Worm (Caenorhabditis elegans): Measurements from ENCODE around the gene M01B2.12.

DNA sequence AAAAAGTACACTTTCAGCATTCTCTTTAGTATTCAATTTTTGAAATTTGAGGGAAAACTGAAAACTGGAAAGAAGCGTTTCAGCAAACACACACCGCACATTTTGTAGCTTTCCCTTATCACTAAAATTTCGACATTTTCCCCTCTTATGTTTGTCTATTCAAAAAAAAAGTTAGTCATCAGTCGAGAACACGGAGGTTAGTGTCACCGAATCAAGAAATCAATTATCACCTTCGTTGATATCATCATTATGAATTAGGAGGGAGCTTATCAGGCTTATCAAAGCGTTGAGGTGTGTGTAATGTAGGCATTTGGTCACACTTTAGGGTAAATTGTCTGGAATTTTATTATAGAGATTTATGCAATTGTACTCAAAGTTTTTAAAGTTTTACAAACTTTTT lies 34.6 kb upstream of the M01B2.12 start, which contains the start of gene cpr-3:
- TF ChIP-seq ama-1 (optimal IDR thresholded peaks at IDR 0.05) (no peak), nhr-237 (tag; optimal IDR thresholded peaks at IDR 0.05) (no peak), fkh-10 (GFP tag; optimal IDR thresholded peaks at IDR 0.05) (no peak), nhr-77 (tag; optimal IDR thresholded peaks at IDR 0.05) (no peak)
